Comparison of ENCODE assay signal across 3 worm cellular contexts in the genomic region with DNA sequence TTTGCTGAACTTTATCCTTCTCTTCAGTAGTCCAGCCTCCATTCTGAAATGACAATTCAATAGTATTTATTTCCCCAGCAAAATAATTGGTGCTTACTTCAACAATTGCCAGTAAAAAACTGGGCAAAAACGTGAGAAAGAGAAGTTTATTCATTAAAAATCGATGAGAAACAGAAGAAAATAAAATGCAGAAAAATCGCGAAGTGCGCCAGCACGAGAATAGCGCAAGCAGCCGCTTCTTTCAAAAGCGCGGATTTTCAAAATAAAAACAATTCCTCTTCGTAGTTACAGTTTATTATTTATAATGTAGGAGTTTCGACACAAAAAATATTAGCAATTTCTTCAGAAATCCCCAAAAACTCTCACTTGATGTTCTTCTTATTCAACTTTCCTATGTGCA.
TF ChIP-seq lines count a peak whose summit lies in the region.

C27F2.9 (minus strand) TSS at position 159 of the 400 bp plus-strand sequence.

TF ChIP-seq in whole organism, L1 larva, 84 proteins besides CTCF, POLR2A, EP300 and RAD21 (continued from another document and continues in another):
- TF ChIP-seq ceh-90 (tag; optimal IDR thresholded peaks at IDR 0.05; lab: Kevin White, UChicago), result peak; percentile 63
- peak; percentile 95 for TF ChIP-seq nhr-71 (tag; optimal IDR thresholded peaks at IDR 0.05; lab: Kevin White, UChicago)
- TF ChIP-seq blmp-1 (tag; optimal IDR thresholded peaks at IDR 0.05; lab: Kevin White, UChicago), result peak; percentile 71
- no peak for TF ChIP-seq hlh-4 (tag; optimal IDR thresholded peaks at IDR 0.05; lab: Kevin White, UChicago)
- TF ChIP-seq ama-1 (optimal IDR thresholded peaks at IDR 0.05; lab: Kevin White, UChicago), result peak; percentile 9
- TF ChIP-seq sptf-1 (tag; optimal IDR thresholded peaks at IDR 0.05; lab: Kevin White, UChicago), result no peak
- TF ChIP-seq vab-15 (tag; optimal IDR thresholded peaks at IDR 0.05; lab: Kevin White, UChicago), result no peak
- TF ChIP-seq mep-1 (tag; optimal IDR thresholded peaks at IDR 0.05; lab: Kevin White, UChicago), result peak; percentile 95
- TF ChIP-seq isw-1 (GFP tag; IDR thresholded peaks at IDR 0.05; lab: Robert Waterston, UW), result peak; percentile 91
- peak; percentile 84 for TF ChIP-seq fkh-8 (tag; optimal IDR thresholded peaks at IDR 0.05; lab: Kevin White, UChicago)
- peak; percentile 99 to 100 (median 99) for TF ChIP-seq dpl-1 (GFP tag; optimal IDR thresholded peaks at IDR 0.05; lab: Kevin White, UChicago)
- no peak for TF ChIP-seq ets-5 (GFP tag; IDR thresholded peaks at IDR 0.05; lab: Robert Waterston, UW)
- peak; percentile 84 for TF ChIP-seq nhr-237 (tag; optimal IDR thresholded peaks at IDR 0.05; lab: Kevin White, UChicago)
- peak; percentile 84 for TF ChIP-seq ceh-8 (GFP tag; optimal IDR thresholded peaks at IDR 0.05; lab: Kevin White, UChicago)
- peak; percentile 93 for TF ChIP-seq xbp-1 (tag; optimal IDR thresholded peaks at IDR 0.05; lab: Kevin White, UChicago)
- TF ChIP-seq unc-86 (tag; optimal IDR thresholded peaks at IDR 0.05; lab: Kevin White, UChicago), result peak; percentile 89
- peak; percentile 21 for TF ChIP-seq nhr-12 (tag; optimal IDR thresholded peaks at IDR 0.05; lab: Kevin White, UChicago)
- TF ChIP-seq alr-1 (tag; optimal IDR thresholded peaks at IDR 0.05; lab: Kevin White, UChicago; ENCODE audit: borderline replicate concordance), result no peak
- TF ChIP-seq ceh-88 (GFP tag; IDR thresholded peaks at IDR 0.05; lab: Robert Waterston, UW), result peak; percentile 57; the same call in 1 of the 2 replicates
- TF ChIP-seq fos-1 (tag; optimal IDR thresholded peaks at IDR 0.05; lab: Kevin White, UChicago), result peak; percentile 80
- TF ChIP-seq unc-130 (tag; optimal IDR thresholded peaks at IDR 0.05; lab: Kevin White, UChicago), result peak; percentile 81
- peak; percentile 78 for TF ChIP-seq pax-3 (tag; optimal IDR thresholded peaks at IDR 0.05; lab: Kevin White, UChicago)
- peak; percentile 79 for TF ChIP-seq jun-1 (tag; optimal IDR thresholded peaks at IDR 0.05; lab: Kevin White, UChicago)
- TF ChIP-seq C34B4.2 (tag; optimal IDR thresholded peaks at IDR 0.05; lab: Kevin White, UChicago), result peak; percentile 36
- peak; percentile 94 for TF ChIP-seq swsn-7 (tag; optimal IDR thresholded peaks at IDR 0.05; lab: Kevin White, UChicago)
- TF ChIP-seq nhr-85 (tag; lab: Kevin White, UChicago), result peak; percentile 93
- peak in 4 of 6 experiments; percentile 3 to 87 (median 56) for TF ChIP-seq elt-3 (tag; optimal IDR thresholded peaks at IDR 0.05; lab: Kevin White, UChicago)
- no peak for TF ChIP-seq nhr-28 (tag; optimal IDR thresholded peaks at IDR 0.05; lab: Kevin White, UChicago)
- no peak for TF ChIP-seq Y116A8C.19 (tag; optimal IDR thresholded peaks at IDR 0.05; lab: Kevin White, UChicago; ENCODE audit: borderline replicate concordance)
- TF ChIP-seq sup-37 (GFP tag; optimal IDR thresholded peaks at IDR 0.05; lab: Kevin White, UChicago), result peak; percentile 81
- TF ChIP-seq nhr-77 (tag; optimal IDR thresholded peaks at IDR 0.05; lab: Kevin White, UChicago), result peak; percentile 72
- no peak for TF ChIP-seq egl-27 (tag; optimal IDR thresholded peaks at IDR 0.05; lab: Kevin White, UChicago)
- peak; percentile 82 for TF ChIP-seq sox-4 (tag; optimal IDR thresholded peaks at IDR 0.05; lab: Kevin White, UChicago)
- TF ChIP-seq C04F5.9 (tag; optimal IDR thresholded peaks at IDR 0.05; lab: Kevin White, UChicago), result peak; percentile 87
- TF ChIP-seq lsy-2 (tag; optimal IDR thresholded peaks at IDR 0.05; lab: Kevin White, UChicago), result peak; percentile 94
- peak; percentile 90 for TF ChIP-seq irx-1 (tag; optimal IDR thresholded peaks at IDR 0.05; lab: Kevin White, UChicago)
- TF ChIP-seq snpc-4 (tag; optimal IDR thresholded peaks at IDR 0.05; lab: Kevin White, UChicago), result peak; percentile 73
- peak; percentile 19 for TF ChIP-seq efl-3 (GFP tag; optimal IDR thresholded peaks at IDR 0.05; lab: Kevin White, UChicago)
- TF ChIP-seq F16B12.6 (tag; optimal IDR thresholded peaks at IDR 0.05; lab: Kevin White, UChicago), result peak; percentile 75
- TF ChIP-seq lin-39 (tag; optimal IDR thresholded peaks at IDR 0.05; lab: Kevin White, UChicago), result peak; percentile 86
- no peak for TF ChIP-seq tlp-1 (tag; optimal IDR thresholded peaks at IDR 0.05; lab: Kevin White, UChicago)
- peak; percentile 95 for TF ChIP-seq nhr-47 (tag; optimal IDR thresholded peaks at IDR 0.05; lab: Kevin White, UChicago)

TF ChIP-seq in whole organism, L3 larva, 47 proteins besides CTCF, POLR2A, EP300 and RAD21 (continued from another document):
- peak; percentile 83 for TF ChIP-seq nhr-43 (tag; optimal IDR thresholded peaks at IDR 0.05; lab: Kevin White, UChicago; ENCODE audit: poor library complexity, severe bottlenecking)
- TF ChIP-seq nhr-77 (tag; optimal IDR thresholded peaks at IDR 0.05; lab: Kevin White, UChicago), result peak; percentile 50
- TF ChIP-seq skn-1 (tag; optimal IDR thresholded peaks at IDR 0.05; lab: Kevin White, UChicago), result peak; percentile 64
- no peak for TF ChIP-seq nhr-237 (tag; optimal IDR thresholded peaks at IDR 0.05; lab: Kevin White, UChicago)
- peak; percentile 92 for TF ChIP-seq nfya-1 (tag; optimal IDR thresholded peaks at IDR 0.05; lab: Kevin White, UChicago; ENCODE audit: insufficient read depth)
- TF ChIP-seq pha-4 (tag; optimal IDR thresholded peaks at IDR 0.05; lab: Kevin White, UChicago), result peak; percentile 92
- TF ChIP-seq nhr-11 (tag; optimal IDR thresholded peaks at IDR 0.05; lab: Kevin White, UChicago), result peak; percentile 51
- TF ChIP-seq egl-27 (tag; optimal IDR thresholded peaks at IDR 0.05; lab: Kevin White, UChicago), result no peak
- peak; percentile 67 for TF ChIP-seq lin-39 (tag; optimal IDR thresholded peaks at IDR 0.05; lab: Kevin White, UChicago)
- TF ChIP-seq daf-12 (tag; optimal IDR thresholded peaks at IDR 0.05; lab: Kevin White, UChicago), result no peak
- no peak for TF ChIP-seq fos-1 (tag; optimal IDR thresholded peaks at IDR 0.05; lab: Kevin White, UChicago)
- TF ChIP-seq sea-2 (GFP tag; optimal IDR thresholded peaks at IDR 0.05; lab: Kevin White, UChicago), result no peak
- peak; percentile 75 for TF ChIP-seq ceh-28 (tag; optimal IDR thresholded peaks at IDR 0.05; lab: Kevin White, UChicago)
- TF ChIP-seq mml-1 (tag; optimal IDR thresholded peaks at IDR 0.05; lab: Kevin White, UChicago), result no peak
- TF ChIP-seq tbx-2 (tag; optimal IDR thresholded peaks at IDR 0.05; lab: Kevin White, UChicago), result peak; percentile 70
- peak; percentile 79 for TF ChIP-seq nhr-25 (tag; optimal IDR thresholded peaks at IDR 0.05; lab: Kevin White, UChicago)
- peak; percentile 63 for TF ChIP-seq hmg-11 (tag; optimal IDR thresholded peaks at IDR 0.05; lab: Kevin White, UChicago)
- no peak for TF ChIP-seq mdl-1 (tag; optimal IDR thresholded peaks at IDR 0.05; lab: Kevin White, UChicago)
- peak; percentile 43 for TF ChIP-seq ama-1 (optimal IDR thresholded peaks at IDR 0.05; lab: Kevin White, UChicago)
- peak; percentile 22 for TF ChIP-seq fkh-2 (tag; optimal IDR thresholded peaks at IDR 0.05; lab: Kevin White, UChicago)
- no peak for TF ChIP-seq ceh-9 (tag; optimal IDR thresholded peaks at IDR 0.05; lab: Kevin White, UChicago)
- TF ChIP-seq ztf-4 (tag; optimal IDR thresholded peaks at IDR 0.05; lab: Kevin White, UChicago), result no peak
- no peak for TF ChIP-seq unc-62 (GFP tag; optimal IDR thresholded peaks at IDR 0.05; lab: Kevin White, UChicago)
- peak; percentile 91 for TF ChIP-seq snpc-4 (tag; optimal IDR thresholded peaks at IDR 0.05; lab: Kevin White, UChicago)
- peak; percentile 55 for TF ChIP-seq elt-2 (tag; optimal IDR thresholded peaks at IDR 0.05; lab: Kevin White, UChicago)

TF ChIP-seq in whole organism, young adult, 124 proteins besides CTCF, POLR2A, EP300 and RAD21 (continued from another document and continues in another):
- TF ChIP-seq tlf-1 (GFP tag; optimal IDR thresholded peaks at IDR 0.05; lab: Kevin White, UChicago), result peak; percentile 83
- no peak for TF ChIP-seq gei-17 (GFP tag; optimal IDR thresholded peaks at IDR 0.05; lab: Kevin White, UChicago)
- TF ChIP-seq aptf-3 (GFP tag; IDR thresholded peaks at IDR 0.05; lab: Robert Waterston, UW), result no peak
- peak; percentile 97 for TF ChIP-seq dpl-1 (GFP tag; optimal IDR thresholded peaks at IDR 0.05; lab: Kevin White, UChicago)
- no peak for TF ChIP-seq akir-1 (GFP tag; optimal IDR thresholded peaks at IDR 0.05; lab: Kevin White, UChicago)
- TF ChIP-seq somi-1 (GFP tag; optimal IDR thresholded peaks at IDR 0.05; lab: Kevin White, UChicago), result peak; percentile 35
- TF ChIP-seq F55B11.4 (tag; optimal IDR thresholded peaks at IDR 0.05; lab: Kevin White, UChicago; ENCODE audit: borderline replicate concordance, insufficient read depth), result no peak
- peak; percentile 55 for TF ChIP-seq ztf-26 (tag; optimal IDR thresholded peaks at IDR 0.05; lab: Kevin White, UChicago)
- TF ChIP-seq F22D6.2 (tag; optimal IDR thresholded peaks at IDR 0.05; lab: Kevin White, UChicago), result no peak
- TF ChIP-seq efl-1 (GFP tag; optimal IDR thresholded peaks at IDR 0.05; lab: Kevin White, UChicago), result peak; percentile 93
- peak; percentile 90 for TF ChIP-seq rcor-1 (GFP tag; IDR thresholded peaks at IDR 0.05; lab: Robert Waterston, UW)
- no peak for TF ChIP-seq B0035.1 (tag; optimal IDR thresholded peaks at IDR 0.05; lab: Kevin White, UChicago)
- no peak for TF ChIP-seq nhr-120 (GFP tag; IDR thresholded peaks at IDR 0.05; lab: Robert Waterston, UW)
- TF ChIP-seq hlh-26 (GFP tag; conservative IDR thresholded peaks at IDR 0.05; lab: Robert Waterston, UW), result no peak
- no peak for TF ChIP-seq ztf-22 (GFP tag; optimal IDR thresholded peaks at IDR 0.05; lab: Kevin White, UChicago)
- no peak; the same call in 1 of the 2 replicates for TF ChIP-seq madf-8 (GFP tag; conservative IDR thresholded peaks at IDR 0.05; lab: Robert Waterston, UW)
- no peak for TF ChIP-seq hlh-12 (tag; optimal IDR thresholded peaks at IDR 0.05; lab: Kevin White, UChicago)
- TF ChIP-seq B0336.3 (GFP tag; IDR thresholded peaks at IDR 0.05; lab: Robert Waterston, UW), result no peak
- no peak for TF ChIP-seq F37B4.10 (GFP tag; IDR thresholded peaks at IDR 0.05; lab: Robert Waterston, UW)
- TF ChIP-seq nhr-80 (tag; optimal IDR thresholded peaks at IDR 0.05; lab: Kevin White, UChicago), result peak; percentile 52
- TF ChIP-seq D2030.7 (GFP tag; IDR thresholded peaks at IDR 0.05; lab: Robert Waterston, UW), result peak; percentile 62
- TF ChIP-seq F57A8.1 (GFP tag; optimal IDR thresholded peaks at IDR 0.05; lab: Kevin White, UChicago), result no peak
- peak in 1 of 2 experiments; percentile 22 for TF ChIP-seq let-607 (tag; optimal IDR thresholded peaks at IDR 0.05; lab: Kevin White, UChicago)
- no peak for TF ChIP-seq T26A5.8 (tag; optimal IDR thresholded peaks at IDR 0.05; lab: Kevin White, UChicago)
- TF ChIP-seq mcd-1 (GFP tag; IDR thresholded peaks at IDR 0.05; lab: Robert Waterston, UW), result peak; percentile 90
- TF ChIP-seq zfh-2 (GFP tag; conservative IDR thresholded peaks at IDR 0.05; lab: Robert Waterston, UW), result no peak
- no peak for TF ChIP-seq rec-8 (tag; optimal IDR thresholded peaks at IDR 0.05; lab: Kevin White, UChicago)
- no peak for TF ChIP-seq mes-4 (tag; optimal IDR thresholded peaks at IDR 0.05; lab: Kevin White, UChicago)
- TF ChIP-seq Y79H2A.3 (GFP tag; conservative IDR thresholded peaks at IDR 0.05; lab: Robert Waterston, UW), result no peak
- peak; percentile 42; the same call in 1 of the 2 replicates for TF ChIP-seq ztf-6 (GFP tag; IDR thresholded peaks at IDR 0.05; lab: Robert Waterston, UW)
- TF ChIP-seq madf-3 (GFP tag; IDR thresholded peaks at IDR 0.05; lab: Robert Waterston, UW), result peak; percentile 86; the same call in 1 of the 2 replicates
- TF ChIP-seq cebp-2 (GFP tag; IDR thresholded peaks at IDR 0.05; lab: Robert Waterston, UW), result no peak
- TF ChIP-seq ceh-91 (GFP tag; IDR thresholded peaks at IDR 0.05; lab: Robert Waterston, UW), result peak; percentile 61; the same call in 1 of the 2 replicates
- no peak for TF ChIP-seq F49E8.2 (tag; optimal IDR thresholded peaks at IDR 0.05; lab: Kevin White, UChicago; ENCODE audit: insufficient read depth)
- TF ChIP-seq ztf-3 (GFP tag; optimal IDR thresholded peaks at IDR 0.05; lab: Kevin White, UChicago), result no peak
- no peak for TF ChIP-seq rpc-1 (optimal IDR thresholded peaks at IDR 0.05; lab: Kevin White, UChicago)
- no peak for TF ChIP-seq rpc-1 (tag; optimal IDR thresholded peaks at IDR 0.05; lab: Kevin White, UChicago)
- TF ChIP-seq let-526 (GFP tag; IDR thresholded peaks at IDR 0.05; lab: Robert Waterston, UW), result no peak
- TF ChIP-seq lin-54 (GFP tag; optimal IDR thresholded peaks at IDR 0.05; lab: Kevin White, UChicago), result peak; percentile 100
- TF ChIP-seq atf-7 (tag; optimal IDR thresholded peaks at IDR 0.05; lab: Kevin White, UChicago), result no peak
- no peak for TF ChIP-seq nhr-90 (tag; optimal IDR thresholded peaks at IDR 0.05; lab: Kevin White, UChicago)
- TF ChIP-seq attf-3 (GFP tag; conservative IDR thresholded peaks at IDR 0.05; lab: Robert Waterston, UW), result peak; percentile 77
- no peak for TF ChIP-seq unc-62 (GFP tag; optimal IDR thresholded peaks at IDR 0.05; lab: Kevin White, UChicago)
- no peak for TF ChIP-seq attf-6 (GFP tag; IDR thresholded peaks at IDR 0.05; lab: Robert Waterston, UW)
- no peak for TF ChIP-seq bed-2 (GFP tag; IDR thresholded peaks at IDR 0.05; lab: Robert Waterston, UW)
- TF ChIP-seq nfya-1 (tag; optimal IDR thresholded peaks at IDR 0.05; lab: Kevin White, UChicago; ENCODE audit: borderline replicate concordance, insufficient read depth), result no peak
- TF ChIP-seq ZK185.1 (tag; optimal IDR thresholded peaks at IDR 0.05; lab: Kevin White, UChicago; ENCODE audit: poor library complexity, severe bottlenecking), result peak; percentile 55
- peak; percentile 79 for TF ChIP-seq F33H1.4 (GFP tag; IDR thresholded peaks at IDR 0.05; lab: Robert Waterston, UW)
- no peak for TF ChIP-seq sdz-38 (tag; optimal IDR thresholded peaks at IDR 0.05; lab: Kevin White, UChicago)
- TF ChIP-seq egl-18 (GFP tag; IDR thresholded peaks at IDR 0.05; lab: Robert Waterston, UW), result no peak
- no peak for TF ChIP-seq Y67H2A.10 (GFP tag; conservative IDR thresholded peaks at IDR 0.05; lab: Robert Waterston, UW)
- TF ChIP-seq mxl-1 (tag; optimal IDR thresholded peaks at IDR 0.05; lab: Kevin White, UChicago), result no peak
- TF ChIP-seq hrde-1 (tag; optimal IDR thresholded peaks at IDR 0.05; lab: Kevin White, UChicago; ENCODE audit: borderline replicate concordance), result no peak
- no peak for TF ChIP-seq nfyb-1 (GFP tag; IDR thresholded peaks at IDR 0.05; lab: Robert Waterston, UW)
- peak; percentile 20 for TF ChIP-seq pha-4 (tag; optimal IDR thresholded peaks at IDR 0.05; lab: Kevin White, UChicago)
- no peak for TF ChIP-seq lag-1 (GFP tag; IDR thresholded peaks at IDR 0.05; lab: Robert Waterston, UW)
- TF ChIP-seq ccch-3 (GFP tag; optimal IDR thresholded peaks at IDR 0.05; lab: Kevin White, UChicago), result no peak
- TF ChIP-seq ceh-79 (tag; optimal IDR thresholded peaks at IDR 0.05; lab: Kevin White, UChicago), result no peak
- TF ChIP-seq egl-44 (GFP tag; IDR thresholded peaks at IDR 0.05; lab: Robert Waterston, UW), result no peak
- TF ChIP-seq snpc-4 (GFP tag; optimal IDR thresholded peaks at IDR 0.05; lab: Kevin White, UChicago), result peak; percentile 50
- peak in 2 of 4 experiments; percentile 55 to 85 for TF ChIP-seq snpc-4 (tag; optimal IDR thresholded peaks at IDR 0.05; lab: Kevin White, UChicago)
- TF ChIP-seq madf-10 (tag; optimal IDR thresholded peaks at IDR 0.05; lab: Kevin White, UChicago), result peak; percentile 35
- TF ChIP-seq ceh-40 (GFP tag; IDR thresholded peaks at IDR 0.05; lab: Robert Waterston, UW), result no peak
- TF ChIP-seq Y53G8AR.9 (GFP tag; conservative IDR thresholded peaks at IDR 0.05; lab: Robert Waterston, UW), result peak; percentile 95
- TF ChIP-seq snpc-1.3 (tag; optimal IDR thresholded peaks at IDR 0.05; lab: Kevin White, UChicago; ENCODE audit: insufficient read depth), result peak; percentile 54
- peak; percentile 82 to 98 (median 87) for TF ChIP-seq lin-35 (GFP tag; optimal IDR thresholded peaks at IDR 0.05; lab: Kevin White, UChicago)
- no peak for TF ChIP-seq ztf-28 (GFP tag; IDR thresholded peaks at IDR 0.05; lab: Robert Waterston, UW)
- no peak for TF ChIP-seq aptf-2 (GFP tag; conservative IDR thresholded peaks at IDR 0.05; lab: Robert Waterston, UW)
- TF ChIP-seq ets-4 (GFP tag; optimal IDR thresholded peaks at IDR 0.05; lab: Kevin White, UChicago), result no peak
